Fruit fly (Drosophila melanogaster) whole organism, pupa: Measurements from ENCODE around the gene CG2104.

Experiments
- CG10348 ChIP-seq: fragments of 200-800 bp; sonication (Bioruptor generic); IDR thresholded peaks from 2 replicates; pipeline ENCODE4 v1.3.6; 2022; ENCODE audit warnings: missing biosample characterization, missing genetic modification characterization
- CG12605 ChIP-seq: fragments of 200-800 bp; sonication (Bioruptor generic); IDR thresholded peaks from 2 replicates; pipeline ENCODE4 v1.3.6; 2022; ENCODE audit warnings: missing biosample characterization, missing genetic modification characterization
- CG14655 ChIP-seq: fragments of 200-800 bp; sonication (Bioruptor generic); optimal IDR thresholded peaks from 3 replicates; lab custom pipeline; 2017; ENCODE audit warnings: mild to moderate bottlenecking, missing biosample characterization, missing genetic modification reagents, missing genetic modification characterization
- CG15710 ChIP-seq: fragments of 200-800 bp; sonication (Bioruptor generic); optimal IDR thresholded peaks from 2 replicates; lab custom pipeline; 2018; ENCODE audit warnings: missing biosample characterization, mild to moderate bottlenecking, missing genetic modification characterization, moderate library complexity
- CG17806 ChIP-seq: fragments of 200-800 bp; sonication (Bioruptor generic); optimal IDR thresholded peaks from 2 replicates; lab custom pipeline; 2018; ENCODE audit warnings: missing biosample characterization, mild to moderate bottlenecking, missing genetic modification characterization, moderate library complexity
- CG8159 ChIP-seq: fragments of 200-800 bp; sonication (Bioruptor generic); optimal IDR thresholded peaks from 3 replicates; lab custom pipeline; 2018; ENCODE audit warnings: missing biosample characterization, mild to moderate bottlenecking, missing genetic modification characterization, moderate library complexity
- D1 ChIP-seq: fragments of 200-800 bp; sonication (Bioruptor generic); optimal IDR thresholded peaks from 2 replicates; lab custom pipeline; 2018; ENCODE audit warnings: missing biosample characterization, mild to moderate bottlenecking, missing genetic modification characterization, moderate library complexity
- Pif1B ChIP-seq: fragments of 200-800 bp; sonication (Bioruptor generic); optimal IDR thresholded peaks from 3 replicates; lab custom pipeline; 2016; ENCODE audit warnings: missing biosample characterization, missing genetic modification characterization
- Snoo ChIP-seq: fragments of 200-800 bp; sonication (Bioruptor generic); optimal IDR thresholded peaks from 3 replicates; lab custom pipeline; 2017; ENCODE audit warnings: missing biosample characterization, mild to moderate bottlenecking, missing genetic modification characterization, inconsistent platforms
- gl ChIP-seq: fragments of 200-800 bp; sonication (Bioruptor generic); optimal IDR thresholded peaks from 2 replicates; lab custom pipeline; 2018; ENCODE audit warnings: missing biosample characterization, mild to moderate bottlenecking, missing genetic modification characterization
- rn ChIP-seq: fragments of 200-800 bp; sonication (Bioruptor generic); IDR thresholded peaks from 2 replicates; pipeline ENCODE4 v1.3.6; 2022; ENCODE audit warnings: missing biosample characterization, missing genetic modification characterization

- no peak for TF ChIP-seq D1
- TF ChIP-seq gl (tag; lab: Kevin White, UChicago) = no peak
- 0 out of 2 replicates have a peak, but pooled peaks have one; percentile 22 for TF ChIP-seq rn (GFP tag; lab: Robert Waterston, UW)
- no peak for TF ChIP-seq CG10348 (GFP tag; lab: Robert Waterston, UW)
- peak; percentile 11 for TF ChIP-seq Snoo
- no peak for TF ChIP-seq CG17806 (tag; lab: Kevin White, UChicago)
- peak; percentile 36 for TF ChIP-seq Pif1B (GFP tag; lab: Kevin White, UChicago)
- TF ChIP-seq CG8159 = peak; percentile 84
- peak; percentile 61 for TF ChIP-seq CG14655 (GFP tag; lab: Kevin White, UChicago)
- peak; percentile 81 for TF ChIP-seq CG12605 (GFP tag; lab: Robert Waterston, UW)
- peak; percentile 40 for TF ChIP-seq CG15710 (tag; lab: Kevin White, UChicago)
Measured at dm6 chr3R:5694461-5694860, 1.4 kb upstream of the CG2104 start.
